Fruit fly (Drosophila melanogaster): ENCODE data around the gene Eig71Ee.

The Eig71Ee gene

DNA sequence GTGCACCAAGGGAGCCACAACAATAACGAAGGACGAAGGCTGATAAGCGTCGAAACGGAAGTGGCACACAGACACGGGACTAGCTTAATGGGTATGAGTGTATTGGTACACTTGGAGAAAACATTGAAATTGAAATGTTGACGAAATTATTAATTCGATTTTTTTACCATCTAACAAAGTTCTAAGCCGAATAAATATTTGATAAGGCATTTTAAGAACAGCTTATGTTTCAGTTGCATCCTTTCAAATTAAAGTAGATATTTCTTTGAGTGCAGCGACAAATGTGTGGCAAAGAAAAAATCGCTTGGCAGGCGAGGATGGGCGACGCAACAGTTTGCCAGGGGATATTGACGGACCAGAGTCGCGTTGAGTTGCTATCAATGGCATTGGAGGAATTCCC is 15.8 kb downstream of the Eig71Ee start (continued):
- TF ChIP-seq Sox102F (GFP tag; optimal IDR thresholded peaks at IDR 0.05) (no peak), CG11398 (GFP tag; optimal IDR thresholded peaks at IDR 0.05) (no peak), Scr (GFP tag; IDR thresholded peaks at IDR 0.05; ENCODE audit: partially characterized antibody) (no peak), gem (tag; optimal IDR thresholded peaks at IDR 0.05) (peak; percentile 55), ci (GFP tag; IDR thresholded peaks at IDR 0.05) (no peak), CG12155 (GFP tag; optimal IDR thresholded peaks at IDR 0.05) (no peak), CG10979 (tag; optimal IDR thresholded peaks at IDR 0.05) (peak; percentile 26), pita (GFP tag; optimal IDR thresholded peaks at IDR 0.05) (no peak), HmgZ (tag; optimal IDR thresholded peaks at IDR 0.05) (no peak), CG17802 (tag; optimal IDR thresholded peaks at IDR 0.05) (no peak), Lhr (GFP tag; optimal IDR thresholded peaks at IDR 0.05) (no peak), sima (GFP tag; optimal IDR thresholded peaks at IDR 0.05) (no peak), grau (tag; optimal IDR thresholded peaks at IDR 0.05) (peak; percentile 3)

DNA sequence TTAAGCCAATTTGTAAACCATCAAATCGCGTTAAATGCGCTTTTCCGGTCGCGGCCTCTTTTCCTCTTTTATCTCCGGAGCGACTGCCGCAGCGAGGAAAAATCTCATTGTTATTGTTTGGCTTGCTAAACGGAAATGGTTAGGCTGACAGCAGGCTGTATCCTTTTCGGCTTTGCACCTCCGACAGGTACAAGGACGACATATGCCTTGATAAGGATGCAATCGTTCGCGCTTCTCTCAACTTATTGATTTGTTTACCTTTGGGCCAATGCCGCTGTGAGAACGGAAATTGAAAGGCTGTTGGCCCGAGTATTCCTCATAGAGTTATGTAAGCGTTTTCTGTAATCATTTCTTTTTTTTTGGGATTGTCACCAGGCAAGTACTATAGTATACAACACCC is 17.3 kb downstream of the Eig71Ee start:
- 0 out of 2 replicates have a peak, but pooled peaks have one; percentile 8 for TF ChIP-seq CG11696 (GFP tag; IDR thresholded peaks at IDR 0.05)
- peak; percentile 68 for TF ChIP-seq CG15479 (GFP tag; optimal IDR thresholded peaks at IDR 0.05)
- peak in 1 of 2 experiments; percentile 81 for TF ChIP-seq tll (GFP tag; optimal IDR thresholded peaks at IDR 0.05)
- TF ChIP-seq Kr (GFP tag; optimal IDR thresholded peaks at IDR 0.05), result peak; percentile 24
- TF ChIP-seq Pdp1 (GFP tag; optimal IDR thresholded peaks at IDR 0.05), result peak in 1 of 2 experiments; percentile 64
- TF ChIP-seq oc (tag; optimal IDR thresholded peaks at IDR 0.05), result peak; percentile 39
- TF ChIP-seq CG6791 (GFP tag; IDR thresholded peaks at IDR 0.05; ENCODE audit: partially characterized antibody), result 0 out of 3 replicates have a peak, but pooled peaks have one; percentile 4
- no peak for TF ChIP-seq CG34422 (GFP tag; IDR thresholded peaks at IDR 0.05)
- TF ChIP-seq Lim3 (GFP tag; IDR thresholded peaks at IDR 0.05), result no peak

DNA sequence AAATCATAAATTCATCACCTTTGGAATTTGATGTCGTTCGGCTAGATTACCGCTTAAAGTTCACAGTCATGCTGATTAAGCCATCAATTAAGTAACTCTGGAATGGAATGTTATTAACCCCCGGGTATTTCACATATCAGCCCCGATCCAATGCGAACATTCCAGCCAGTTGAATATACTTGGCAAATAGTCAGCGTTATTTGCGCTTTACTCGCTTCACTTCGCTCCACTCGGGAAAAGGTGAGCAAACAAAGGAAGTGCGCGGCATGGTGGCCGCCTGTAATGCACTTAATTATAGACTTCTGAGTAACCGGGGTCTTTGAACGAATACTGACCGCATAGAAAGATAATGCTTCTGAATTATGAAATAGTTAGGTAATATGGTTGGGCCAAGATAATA is 18.2 kb downstream of the Eig71Ee start:
- no peak for TF ChIP-seq CG7928 (GFP tag; optimal IDR thresholded peaks at IDR 0.05)
- TF ChIP-seq wek (GFP tag; optimal IDR thresholded peaks at IDR 0.05), result peak; percentile 28
- peak; percentile 52 for TF ChIP-seq Ets65A (GFP tag)
- no peak for TF ChIP-seq crp (GFP tag; optimal IDR thresholded peaks at IDR 0.05)
- no peak for TF ChIP-seq ken (GFP tag; IDR thresholded peaks at IDR 0.05)
- TF ChIP-seq rib (GFP tag; IDR thresholded peaks at IDR 0.05), result no peak
- no peak for TF ChIP-seq hth (optimal IDR thresholded peaks at IDR 0.05)
- TF ChIP-seq zfh2 (GFP tag; optimal IDR thresholded peaks at IDR 0.05), result no peak
- peak; percentile 17 for TF ChIP-seq sd (tag; optimal IDR thresholded peaks at IDR 0.05)
- TF ChIP-seq HmgD (GFP tag; optimal IDR thresholded peaks at IDR 0.05), result no peak
- TF ChIP-seq Xrp1 (GFP tag; IDR thresholded peaks at IDR 0.05), result peak; percentile 39
- TF ChIP-seq HmgZ (tag; optimal IDR thresholded peaks at IDR 0.05), result no peak

DNA sequence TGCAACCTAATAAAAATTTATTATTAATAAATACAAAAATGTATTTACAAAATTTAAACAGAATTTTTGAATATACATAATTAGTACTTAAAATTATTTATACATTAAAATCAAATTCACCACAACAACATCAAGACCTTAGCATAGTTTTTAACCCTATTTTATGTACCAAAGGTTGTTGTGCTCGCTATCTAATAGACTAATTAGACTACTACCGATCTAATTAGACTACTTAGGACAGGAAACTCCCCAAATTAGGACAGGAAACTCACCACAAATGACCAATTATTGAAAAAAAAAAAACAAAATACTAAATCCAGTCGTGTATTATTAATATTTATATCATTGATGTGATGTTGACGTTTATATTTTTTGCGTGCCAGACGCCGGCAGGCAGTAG is 18.8 kb downstream of the Eig71Ee start:
- TF ChIP-seq ewg (GFP tag; optimal IDR thresholded peaks at IDR 0.05), result peak; percentile 29
- TF ChIP-seq Ets97D (GFP tag; optimal IDR thresholded peaks at IDR 0.05), result peak; percentile 67
- peak; percentile 77 for TF ChIP-seq stwl (tag; optimal IDR thresholded peaks at IDR 0.05)
- TF ChIP-seq salm (tag; optimal IDR thresholded peaks at IDR 0.05), result no peak
- peak; percentile 44 for TF ChIP-seq gfzf (GFP tag; optimal IDR thresholded peaks at IDR 0.05)
- 0 out of 4 replicates have a peak, but pooled peaks have one; percentile 21 for TF ChIP-seq Dll (GFP tag; IDR thresholded peaks at IDR 0.05; ENCODE audit: partially characterized antibody)
- peak; percentile 54; the same call in 2 of the 3 replicates for TF ChIP-seq ci (GFP tag; IDR thresholded peaks at IDR 0.05)
- TF ChIP-seq MESR4 (GFP tag; optimal IDR thresholded peaks at IDR 0.05), result no peak
- TF ChIP-seq Opbp (GFP tag; IDR thresholded peaks at IDR 0.05; ENCODE audit: partially characterized antibody), result peak; percentile 31; the same call in 1 of the 3 replicates
- peak; percentile 50 for TF ChIP-seq CTCF (GFP tag; optimal IDR thresholded peaks at IDR 0.05)
- TF ChIP-seq sqz (GFP tag; optimal IDR thresholded peaks at IDR 0.05), result peak; percentile 35
- peak; percentile 29 for TF ChIP-seq CoRest (tag; optimal IDR thresholded peaks at IDR 0.05)
- peak; percentile 1 for TF ChIP-seq CG17385 (GFP tag; optimal IDR thresholded peaks at IDR 0.05)
- peak; percentile 27 for TF ChIP-seq Lhr (GFP tag; optimal IDR thresholded peaks at IDR 0.05)
- TF ChIP-seq insv (GFP tag; optimal IDR thresholded peaks at IDR 0.05), result peak; percentile 65 to 96
- TF ChIP-seq dmrt11E (tag; optimal IDR thresholded peaks at IDR 0.05), result peak; percentile 20
